Fruit fly (Drosophila melanogaster) whole organism, embryonic: ENCODE results near the gene TfAP-2.

Experiments used
- B-H2 ChIP-seq: fragments of 200-800 bp; sonication (Bioruptor generic); optimal IDR thresholded peaks from 2 replicates; lab custom pipeline; 2018; ENCODE audit warnings: missing biosample characterization, mild to moderate bottlenecking, missing genetic modification characterization
- Bdp1 ChIP-seq: fragments of 200-800 bp; sonication (Bioruptor generic); optimal IDR thresholded peaks from 3 replicates; lab custom pipeline; 2016; ENCODE audit warnings: missing biosample characterization, missing genetic modification characterization
- Bteb2 ChIP-seq: fragments of 200-800 bp; sonication (Bioruptor generic); optimal IDR thresholded peaks from 2 replicates; lab custom pipeline; 2016; ENCODE audit warnings: missing biosample characterization, missing genetic modification characterization
- CG11398 ChIP-seq: fragments of 200-800 bp; sonication (Bioruptor generic); optimal IDR thresholded peaks from 2 replicates; lab custom pipeline; 2016; ENCODE audit warnings: missing biosample characterization, missing genetic modification characterization
- CG12236 ChIP-seq: fragments of 200-800 bp; sonication (Bioruptor generic); optimal IDR thresholded peaks from 2 replicates; lab custom pipeline; 2016; ENCODE audit warnings: missing biosample characterization, missing genetic modification characterization
- CG17328 ChIP-seq: fragments of 200-800 bp; sonication (Bioruptor generic); IDR thresholded peaks from 2 replicates; pipeline ENCODE4 v1.3.6; 2022; ENCODE audit warnings: missing biosample characterization, missing genetic modification characterization
- CG17802 ChIP-seq: fragments of 200-800 bp; sonication (Bioruptor generic); optimal IDR thresholded peaks from 2 replicates; lab custom pipeline; 2018; ENCODE audit warnings: missing biosample characterization, mild to moderate bottlenecking, missing genetic modification characterization, moderate library complexity
- CG2199 ChIP-seq: fragments of 200-800 bp; sonication (Bioruptor generic); IDR thresholded peaks from 3 replicates; pipeline ENCODE4 v1.3.6; 2022; ENCODE audit warnings: missing biosample characterization, missing genetic modification characterization
- CG3065 ChIP-seq: fragments of 200-800 bp; sonication (Bioruptor generic); optimal IDR thresholded peaks from 2 replicates; lab custom pipeline; 2016; ENCODE audit warnings: missing biosample characterization, missing genetic modification characterization
- CG31365 ChIP-seq: fragments of 200-800 bp; sonication (Bioruptor generic); optimal IDR thresholded peaks from 2 replicates; lab custom pipeline; 2018; ENCODE audit warnings: missing biosample characterization, mild to moderate bottlenecking, missing genetic modification characterization
- CG4360 ChIP-seq: fragments of 200-800 bp; sonication (Bioruptor generic); IDR thresholded peaks from 2 replicates; pipeline ENCODE4 v1.3.6; 2022; ENCODE audit warnings: missing biosample characterization, missing genetic modification characterization
- CG4854 ChIP-seq: fragments of 200-800 bp; sonication (Bioruptor generic); optimal IDR thresholded peaks from 2 replicates; lab custom pipeline; 2016; ENCODE audit warnings: missing biosample characterization, missing genetic modification characterization, inconsistent platforms
- CG5953 ChIP-seq: fragments of 200-800 bp; sonication (Bioruptor generic); IDR thresholded peaks from 2 replicates; pipeline ENCODE4 v1.3.6; 2022; ENCODE audit warnings: missing biosample characterization, missing genetic modification characterization
- CG7271 ChIP-seq: fragments of 200-800 bp; sonication (Bioruptor generic); optimal IDR thresholded peaks from 2 replicates; lab custom pipeline; 2018; ENCODE audit warnings: missing biosample characterization, mild to moderate bottlenecking, missing genetic modification characterization, moderate library complexity
- CG8944 ChIP-seq: fragments of 200-800 bp; sonication (Bioruptor generic); optimal IDR thresholded peaks from 3 replicates; lab custom pipeline; 2016; ENCODE audit warnings: missing biosample characterization, missing genetic modification characterization
- CG9797 ChIP-seq: fragments of 200-800 bp; sonication (Bioruptor generic); optimal IDR thresholded peaks from 3 replicates; lab custom pipeline; 2018; ENCODE audit warnings: missing biosample characterization, mild to moderate bottlenecking, missing genetic modification characterization
- D19A ChIP-seq: fragments of 200-800 bp; optimal IDR thresholded peaks from 3 replicates; lab custom pipeline; 2019; ENCODE audit warnings: missing biosample characterization, mild to moderate bottlenecking, missing genetic modification characterization, moderate library complexity
- D19B ChIP-seq: fragments of 200-800 bp; sonication (Bioruptor generic); optimal IDR thresholded peaks from 2 replicates; lab custom pipeline; 2017; ENCODE audit warnings: missing biosample characterization, mild to moderate bottlenecking, missing genetic modification characterization
- Dbx ChIP-seq: fragments of 200-800 bp; sonication (Bioruptor generic); IDR thresholded peaks from 3 replicates; pipeline ENCODE4 v1.3.6; 2022; ENCODE audit warnings: missing biosample characterization, missing genetic modification characterization
- Dek ChIP-seq: fragments of 200-800 bp; sonication (Bioruptor generic); optimal IDR thresholded peaks from 3 replicates; lab custom pipeline; 2019; ENCODE audit warnings: missing biosample characterization, mild to moderate bottlenecking, missing genetic modification characterization, moderate library complexity
- Fer1 ChIP-seq: fragments of 200-800 bp; sonication (Bioruptor generic); optimal IDR thresholded peaks from 2 replicates; lab custom pipeline; 2017; ENCODE audit warnings: missing biosample characterization, mild to moderate bottlenecking, missing genetic modification characterization
- GATAe ChIP-seq: fragments of 200-800 bp; sonication (Bioruptor generic); conservative IDR thresholded peaks from 2 replicates; pipeline ENCODE4 v1.3.6; 2022; ENCODE audit warnings: missing biosample characterization, missing genetic modification characterization
- Hmr ChIP-seq: fragments of 200-800 bp; sonication (Bioruptor generic); optimal IDR thresholded peaks from 3 replicates; lab custom pipeline; 2017; ENCODE audit warnings: mild to moderate bottlenecking, missing biosample characterization, missing genetic modification reagents, missing genetic modification characterization
- Mad ChIP-seq: fragments of 200-800 bp; sonication (Bioruptor generic); optimal IDR thresholded peaks from 2 replicates; lab custom pipeline; 2016; ENCODE audit warnings: missing biosample characterization, missing genetic modification characterization
- Myb ChIP-seq: fragments of 200-800 bp; sonication (Bioruptor generic); optimal IDR thresholded peaks from 2 replicates; lab custom pipeline; 2016; ENCODE audit warnings: missing biosample characterization, missing genetic modification characterization
- Nf-YA ChIP-seq: fragments of 200-800 bp; sonication (Bioruptor generic); IDR thresholded peaks from 2 replicates; pipeline ENCODE4 v1.3.6; 2022; ENCODE audit warnings: missing biosample characterization, missing genetic modification characterization
- Optix ChIP-seq: fragments of 200-800 bp; sonication (Bioruptor generic); IDR thresholded peaks from 3 replicates; pipeline ENCODE4 v1.3.6; 2022; ENCODE audit warnings: missing biosample characterization, missing genetic modification characterization
- Poxn ChIP-seq: fragments of 200-800 bp; sonication (Bioruptor generic); IDR thresholded peaks from 2 replicates; pipeline ENCODE4 v1.3.6; 2022; ENCODE audit warnings: missing biosample characterization, missing genetic modification characterization
- Rx ChIP-seq: fragments of 200-800 bp; sonication (Bioruptor generic); IDR thresholded peaks from 2 replicates; pipeline ENCODE4 v1.3.6; 2022; ENCODE audit warnings: missing biosample characterization, missing genetic modification characterization
- Scr ChIP-seq: fragments of 200-800 bp; sonication (Bioruptor generic); IDR thresholded peaks from 2 replicates; pipeline ENCODE4 v1.3.6; 2022; ENCODE audit warnings: missing biosample characterization, missing genetic modification characterization; ENCODE audit not compliant: partially characterized antibody
- TFAM ChIP-seq: fragments of 200-800 bp; sonication (Bioruptor generic); optimal IDR thresholded peaks from 2 replicates; lab custom pipeline; 2017; ENCODE audit warnings: missing biosample characterization, missing genetic modification characterization, inconsistent platforms
- Xrp1 ChIP-seq: fragments of 200-800 bp; sonication (Bioruptor generic); IDR thresholded peaks from 2 replicates; pipeline ENCODE4 v1.3.6; 2022; ENCODE audit warnings: missing biosample characterization, missing genetic modification characterization
- amos ChIP-seq: fragments of 200-800 bp; sonication (Bioruptor generic); IDR thresholded peaks from 2 replicates; pipeline ENCODE4 v1.3.6; 2022; ENCODE audit warnings: missing biosample characterization, missing genetic modification characterization; ENCODE audit not compliant: partially characterized antibody
- bcd ChIP-seq: fragments of 200-800 bp; sonication (Bioruptor generic); optimal IDR thresholded peaks from 2 replicates; lab custom pipeline; 2017; ENCODE audit warnings: missing biosample characterization, mild to moderate bottlenecking, missing genetic modification characterization
- br ChIP-seq: fragments of >200 bp; optimal IDR thresholded peaks from 2 replicates; lab custom pipeline; 2017
- croc ChIP-seq: fragments of 200-800 bp; sonication (Bioruptor generic); conservative IDR thresholded peaks from 3 replicates; pipeline ENCODE4 v1.3.6; 2022; ENCODE audit warnings: missing biosample characterization, missing genetic modification characterization
- crol ChIP-seq: fragments of 200-800 bp; sonication (Bioruptor generic); IDR thresholded peaks from 2 replicates; pipeline ENCODE4 v1.3.6; 2022; ENCODE audit warnings: missing biosample characterization, missing genetic modification characterization
- danr ChIP-seq: fragments of 200-800 bp; sonication (Bioruptor generic); IDR thresholded peaks from 2 replicates; pipeline ENCODE4 v1.3.6; 2022; ENCODE audit warnings: missing biosample characterization, missing genetic modification characterization
- disco-r ChIP-seq: fragments of 200-800 bp; sonication (Bioruptor generic); optimal IDR thresholded peaks from 2 replicates; lab custom pipeline; 2016; ENCODE audit warnings: missing biosample characterization, missing genetic modification characterization
- exex ChIP-seq: fragments of 200-800 bp; sonication (Bioruptor generic); optimal IDR thresholded peaks from 4 replicates; lab custom pipeline; 2018; ENCODE audit warnings: missing biosample characterization, mild to moderate bottlenecking, missing genetic modification characterization, moderate library complexity
- fru ChIP-seq: fragments of >200 bp; optimal IDR thresholded peaks from 2 replicates; lab custom pipeline; 2017
- fu2 ChIP-seq: fragments of 200-800 bp; sonication (Bioruptor generic); optimal IDR thresholded peaks from 2 replicates; lab custom pipeline; 2016; ENCODE audit warnings: missing biosample characterization, missing genetic modification characterization
- gfzf ChIP-seq: fragments of 200-800 bp; sonication (Bioruptor generic); optimal IDR thresholded peaks from 2 replicates; lab custom pipeline; 2016; ENCODE audit warnings: missing biosample characterization, mild to moderate bottlenecking, missing genetic modification characterization, moderate library complexity
- ind ChIP-seq: fragments of 200-800 bp; sonication (Bioruptor generic); optimal IDR thresholded peaks from 3 replicates; lab custom pipeline; 2016; ENCODE audit warnings: missing biosample characterization, missing genetic modification characterization
- inv ChIP-seq: fragments of 200-800 bp; sonication (Bioruptor generic); IDR thresholded peaks from 2 replicates; pipeline ENCODE4 v1.3.6; 2022; ENCODE audit warnings: missing biosample characterization, missing genetic modification characterization; ENCODE audit not compliant: partially characterized antibody
- pan ChIP-seq, 4 experiments: fragments of >200 bp in 3 of 4; fragments of 200-800 bp in 1 of 4; sonication (Bioruptor generic) in 1 of 4; optimal IDR thresholded peaks in 3 of 4; IDR thresholded peaks in 1 of 4; 2 replicates each; pipeline versions ENCODE4 v1.3.6 to Lab custom; 2017 to 2022; ENCODE audit warnings: missing biosample characterization in 2 of 4, missing genetic modification characterization in 2 of 4, mixed read lengths in 1 of 4
- prd ChIP-seq, 3 experiments: fragments of >200 bp in 2 of 3; fragments of 200-800 bp in 1 of 3; sonication (Bioruptor generic) in 1 of 3; optimal IDR thresholded peaks in 2 of 3; IDR thresholded peaks in 1 of 3; 2 replicates in 2 of 3; 3 replicates in 1 of 3; pipeline versions ENCODE4 v1.3.6 to Lab custom; 2017 to 2022; ENCODE audit warnings: missing biosample characterization in 1 of 3, missing genetic modification characterization in 1 of 3
- psq ChIP-seq: fragments of 200-800 bp; sonication (Bioruptor generic); optimal IDR thresholded peaks from 2 replicates; lab custom pipeline; 2017; ENCODE audit warnings: missing biosample characterization, missing genetic modification characterization
- ro ChIP-seq: fragments of 200-800 bp; sonication (Bioruptor generic); IDR thresholded peaks from 2 replicates; pipeline ENCODE4 v1.3.6; 2022; ENCODE audit warnings: missing biosample characterization, missing genetic modification characterization
- schlank ChIP-seq: fragments of 200-800 bp; sonication (Bioruptor generic); optimal IDR thresholded peaks from 2 replicates; lab custom pipeline; 2018; ENCODE audit warnings: missing biosample characterization, mild to moderate bottlenecking, missing genetic modification characterization
- usp ChIP-seq: fragments of >200 bp; optimal IDR thresholded peaks from 2 replicates; lab custom pipeline; 2017; ENCODE audit warnings: missing biosample characterization, missing genetic modification characterization

The TfAP-2 gene

dm6 chr3L:21568848-21569372 is 17.7 kb upstream of the TfAP-2 start, which contains the start of the genes CRIF and SMC5 (continued):
- TF ChIP-seq amos (GFP tag; lab: Robert Waterston, UW): no peak
- peak; percentile 31 for TF ChIP-seq D19B (GFP tag; lab: Kevin White, UChicago)
- peak; percentile 4 for TF ChIP-seq Bdp1 (GFP tag; lab: Kevin White, UChicago)
- peak; percentile 9 for TF ChIP-seq CG3065 (GFP tag; lab: Kevin White, UChicago)
- 0 out of 3 replicates have a peak, but pooled peaks have one; percentile 31 for TF ChIP-seq croc (GFP tag; lab: Robert Waterston, UW)
- TF ChIP-seq GATAe: no peak; the same call in 1 of the 2 replicates
- TF ChIP-seq CG2199 (GFP tag; lab: Robert Waterston, UW): no peak
- peak; percentile 47 for TF ChIP-seq exex
- no peak for TF ChIP-seq Poxn (GFP tag; lab: Robert Waterston, UW)
- no peak for TF ChIP-seq CG4360 (GFP tag; lab: Robert Waterston, UW)
- TF ChIP-seq B-H2: peak; percentile 76
- TF ChIP-seq Rx (GFP tag; lab: Robert Waterston, UW): no peak
- TF ChIP-seq schlank (tag; lab: Kevin White, UChicago): no peak
- TF ChIP-seq Dbx: 0 out of 3 replicates have a peak, but pooled peaks have one; percentile 45
- TF ChIP-seq CG11398: no peak
- TF ChIP-seq crol: no peak
- TF ChIP-seq fru (lab: Kevin White, UChicago): no peak
- TF ChIP-seq Nf-YA (GFP tag; lab: Robert Waterston, UW): no peak
- no peak for TF ChIP-seq CG7271
- no peak for TF ChIP-seq psq
- TF ChIP-seq CG9797 (GFP tag; lab: Kevin White, UChicago): peak; percentile 7
- TF ChIP-seq pan (optimal IDR thresholded peaks at IDR 0.05; lab: Kevin White, UChicago): no peak
- TF ChIP-seq pan (GFP tag; optimal IDR thresholded peaks at IDR 0.05 in 1 of 2, IDR thresholded peaks at IDR 0.05 in 1 of 2): peak in 1 of 2 experiments; percentile 53
- TF ChIP-seq disco-r: peak; percentile 17
- TF ChIP-seq Mad (GFP tag; lab: Kevin White, UChicago): peak; percentile 56
- TF ChIP-seq Xrp1: peak; percentile 48; the same call in 1 of the 2 replicates
- peak; percentile 74 for TF ChIP-seq ind (GFP tag; lab: Kevin White, UChicago)
- no peak for TF ChIP-seq TFAM (GFP tag; lab: Kevin White, UChicago)
- no peak for TF ChIP-seq bcd (GFP tag; lab: Kevin White, UChicago)
- no peak for TF ChIP-seq br (lab: Kevin White, UChicago)
- peak; percentile 34 for TF ChIP-seq CG4854 (GFP tag; lab: Kevin White, UChicago)
- TF ChIP-seq CG8944 (GFP tag; lab: Kevin White, UChicago): peak; percentile 60
- peak; percentile 44 for TF ChIP-seq Fer1 (GFP tag; lab: Kevin White, UChicago)
- no peak for TF ChIP-seq CG5953 (GFP tag; lab: Robert Waterston, UW)
- peak; percentile 29 for TF ChIP-seq CG12236 (GFP tag; lab: Kevin White, UChicago)
- TF ChIP-seq CG17328 (GFP tag; lab: Robert Waterston, UW): peak; percentile 37; the same call in 1 of the 2 replicates
- TF ChIP-seq danr (GFP tag; lab: Robert Waterston, UW): no peak
- TF ChIP-seq ro (GFP tag; lab: Robert Waterston, UW): no peak
- peak; percentile 73 for TF ChIP-seq Bteb2 (GFP tag; lab: Kevin White, UChicago)
- TF ChIP-seq gfzf (GFP tag; lab: Kevin White, UChicago): peak; percentile 18
- TF ChIP-seq Optix (GFP tag; lab: Robert Waterston, UW): no peak
- TF ChIP-seq D19A (tag; lab: Kevin White, UChicago): peak; percentile 23
- TF ChIP-seq Hmr (GFP tag; lab: Kevin White, UChicago): no peak
- TF ChIP-seq Scr: peak; percentile 46
- no peak for TF ChIP-seq CG31365 (tag; lab: Kevin White, UChicago)
- TF ChIP-seq inv: no peak
- TF ChIP-seq CG17802: peak; percentile 94
- no peak for TF ChIP-seq usp (GFP tag; lab: Kevin White, UChicago)
- peak; percentile 43 for TF ChIP-seq Myb (GFP tag; lab: Kevin White, UChicago)
- peak; percentile 17 for TF ChIP-seq fu2 (GFP tag; lab: Kevin White, UChicago)
- TF ChIP-seq Dek (tag; lab: Kevin White, UChicago): peak; percentile 54
- no peak for TF ChIP-seq prd (optimal IDR thresholded peaks at IDR 0.05; lab: Kevin White, UChicago)
- no peak; the same call in none of the 3 replicates for TF ChIP-seq prd (GFP tag; IDR thresholded peaks at IDR 0.05; lab: Robert Waterston, UW)
